Fruit fly (Drosophila melanogaster) whole organism, embryonic: ENCODE results near the gene CG33932.

ENCODE experiments used
- Atf-2 ChIP-seq: fragments of 200-800 bp; sonication (Bioruptor generic); optimal IDR thresholded peaks from 2 replicates; lab custom pipeline; 2016; ENCODE audit warnings: missing biosample characterization, missing genetic modification characterization
- Awh ChIP-seq: fragments of 200-800 bp; sonication (Bioruptor generic); IDR thresholded peaks from 2 replicates; pipeline ENCODE4, ENCODE4 v1.3.6; 2022; ENCODE audit warnings: missing biosample characterization, missing genetic modification characterization
- Bgb ChIP-seq: fragments of 200-800 bp; sonication (Bioruptor generic); IDR thresholded peaks from 2 replicates; pipeline ENCODE4 v1.3.6; 2022; ENCODE audit warnings: missing biosample characterization, missing genetic modification characterization; ENCODE audit not compliant: partially characterized antibody
- Blimp-1 ChIP-seq: fragments of 200-800 bp; sonication (Bioruptor generic); optimal IDR thresholded peaks from 3 replicates; lab custom pipeline; 2018; ENCODE audit warnings: missing biosample characterization, missing genetic modification characterization, mild to moderate bottlenecking, moderate library complexity, missing genetic modification reagents
- CG1024 ChIP-seq: fragments of 200-800 bp; sonication (Bioruptor generic); IDR thresholded peaks from 2 replicates; pipeline ENCODE4 v1.3.6; 2022; ENCODE audit warnings: missing biosample characterization, missing genetic modification characterization
- CG10321 ChIP-seq: fragments of 200-800 bp; sonication (Bioruptor generic); IDR thresholded peaks from 2 replicates; pipeline ENCODE4 v1.3.6; 2022; ENCODE audit warnings: missing biosample characterization, missing genetic modification characterization
- CG10565 ChIP-seq: fragments of 200-800 bp; sonication (Bioruptor generic); optimal IDR thresholded peaks from 3 replicates; lab custom pipeline; 2016; ENCODE audit warnings: missing biosample characterization, mild to moderate bottlenecking, missing genetic modification characterization
- CG11398 ChIP-seq: fragments of 200-800 bp; sonication (Bioruptor generic); optimal IDR thresholded peaks from 2 replicates; lab custom pipeline; 2016; ENCODE audit warnings: missing biosample characterization, missing genetic modification characterization
- CG11456 ChIP-seq: fragments of 200-800 bp; sonication (Bioruptor generic); IDR thresholded peaks from 3 replicates; pipeline ENCODE4 v1.3.6; 2022; ENCODE audit warnings: missing biosample characterization, missing genetic modification characterization
- CG13296 ChIP-seq: fragments of 200-800 bp; sonication (Bioruptor generic); optimal IDR thresholded peaks from 3 replicates; lab custom pipeline; 2018; ENCODE audit warnings: missing biosample characterization, mild to moderate bottlenecking, missing genetic modification characterization
- CG13424 ChIP-seq: fragments of 200-800 bp; sonication (Bioruptor generic); optimal IDR thresholded peaks from 2 replicates; lab custom pipeline; 2019; ENCODE audit warnings: missing biosample characterization, mild to moderate bottlenecking, missing genetic modification characterization, moderate library complexity
- CG13775 ChIP-seq: fragments of 200-800 bp; sonication (Bioruptor generic); optimal IDR thresholded peaks from 3 replicates; lab custom pipeline; 2017; ENCODE audit warnings: missing biosample characterization, mild to moderate bottlenecking, missing genetic modification characterization
- CG16863 ChIP-seq: fragments of 200-800 bp; sonication (Bioruptor generic); optimal IDR thresholded peaks from 3 replicates; lab custom pipeline; 2016; ENCODE audit warnings: missing biosample characterization, missing genetic modification characterization
- CG17361 ChIP-seq: fragments of 200-800 bp; sonication (Bioruptor generic); IDR thresholded peaks from 3 replicates; pipeline ENCODE4 v1.3.6; 2022; ENCODE audit warnings: missing biosample characterization, missing genetic modification characterization
- CG1792 ChIP-seq: fragments of 200-800 bp; sonication (Bioruptor generic); optimal IDR thresholded peaks from 2 replicates; lab custom pipeline; 2016; ENCODE audit warnings: missing biosample characterization, missing genetic modification characterization
- CG3847 ChIP-seq: fragments of 200-800 bp; sonication (Bioruptor generic); IDR thresholded peaks from 2 replicates; pipeline ENCODE4 v1.3.6; 2022; ENCODE audit warnings: missing biosample characterization, missing genetic modification characterization
- CG4854 ChIP-seq: fragments of 200-800 bp; sonication (Bioruptor generic); optimal IDR thresholded peaks from 2 replicates; lab custom pipeline; 2016; ENCODE audit warnings: missing biosample characterization, missing genetic modification characterization, inconsistent platforms
- CG6813 ChIP-seq: fragments of 200-800 bp; sonication (Bioruptor generic); optimal IDR thresholded peaks from 2 replicates; lab custom pipeline; 2017; ENCODE audit warnings: missing biosample characterization, missing genetic modification characterization, mild to moderate bottlenecking, moderate library complexity, missing genetic modification reagents
- CG8765 ChIP-seq: fragments of 200-800 bp; sonication (Bioruptor generic); IDR thresholded peaks from 2 replicates; pipeline ENCODE4 v1.3.6; 2022; ENCODE audit warnings: missing biosample characterization, missing genetic modification characterization
- Camta ChIP-seq: fragments of 200-800 bp; sonication (Bioruptor generic); optimal IDR thresholded peaks from 2 replicates; lab custom pipeline; 2016; ENCODE audit warnings: missing biosample characterization, missing genetic modification characterization
- Deaf1 ChIP-seq: fragments of 200-800 bp; optimal IDR thresholded peaks from 3 replicates; lab custom pipeline; 2019; ENCODE audit warnings: missing biosample characterization, mild to moderate bottlenecking, missing genetic modification characterization, moderate library complexity
- Dp ChIP-seq: fragments of 200-800 bp; sonication (Bioruptor generic); optimal IDR thresholded peaks from 2 replicates; lab custom pipeline; 2018; ENCODE audit warnings: missing biosample characterization, mild to moderate bottlenecking, missing genetic modification characterization, moderate library complexity
- H15 ChIP-seq: fragments of 200-800 bp; sonication (Bioruptor generic); IDR thresholded peaks from 3 replicates; pipeline ENCODE4 v1.3.6; 2022; ENCODE audit warnings: missing biosample characterization, missing genetic modification characterization
- HLH4C ChIP-seq: fragments of 200-800 bp; sonication (Bioruptor generic); IDR thresholded peaks from 3 replicates; pipeline ENCODE4 v1.3.6; 2022; ENCODE audit warnings: missing biosample characterization, missing genetic modification characterization; ENCODE audit not compliant: partially characterized antibody
- MBD-R2 ChIP-seq: fragments of 200-800 bp; sonication (Bioruptor generic); IDR thresholded peaks from 2 replicates; pipeline ENCODE4 v1.3.6; 2022; ENCODE audit warnings: missing biosample characterization, missing genetic modification characterization
- MESR4 ChIP-seq: fragments of 200-800 bp; sonication (Bioruptor generic); optimal IDR thresholded peaks from 2 replicates; lab custom pipeline; 2018; ENCODE audit warnings: missing biosample characterization, mild to moderate bottlenecking, missing genetic modification characterization, moderate library complexity
- Mad ChIP-seq: fragments of 200-800 bp; sonication (Bioruptor generic); optimal IDR thresholded peaks from 2 replicates; lab custom pipeline; 2016; ENCODE audit warnings: missing biosample characterization, missing genetic modification characterization
- Med ChIP-seq: fragments of 200-800 bp; sonication (Bioruptor generic); peaks from one replicate; lab custom pipeline; 2016; ENCODE audit warnings: missing biosample characterization, missing genetic modification characterization, mild to moderate bottlenecking, inconsistent platforms, moderate library complexity
- NFAT ChIP-seq: fragments of 200-800 bp; sonication (Bioruptor generic); IDR thresholded peaks from 2 replicates; pipeline ENCODE4 v1.3.6; 2022; ENCODE audit warnings: missing biosample characterization, missing genetic modification characterization
- Poxn ChIP-seq: fragments of 200-800 bp; sonication (Bioruptor generic); IDR thresholded peaks from 2 replicates; pipeline ENCODE4 v1.3.6; 2022; ENCODE audit warnings: missing biosample characterization, missing genetic modification characterization
- dmrt99B ChIP-seq: fragments of 200-800 bp; sonication (Bioruptor generic); optimal IDR thresholded peaks from 2 replicates; lab custom pipeline; 2018; ENCODE audit warnings: missing biosample characterization, mild to moderate bottlenecking, missing genetic modification characterization, moderate library complexity
- gsb-n ChIP-seq: fragments of 200-800 bp; sonication (Bioruptor generic); optimal IDR thresholded peaks from 3 replicates; lab custom pipeline; 2018; ENCODE audit warnings: missing biosample characterization, mild to moderate bottlenecking, missing genetic modification characterization
- hkb ChIP-seq, 2 experiments: fragments of 200-800 bp in 1 of 2; fragments of >200 bp in 1 of 2; sonication (Bioruptor generic) in 1 of 2; IDR thresholded peaks in 1 of 2; optimal IDR thresholded peaks in 1 of 2; 2 replicates each; pipeline versions ENCODE4 v1.3.6 to Lab custom; 2017 to 2022; ENCODE audit warnings: missing biosample characterization in 1 of 2, missing genetic modification characterization in 1 of 2
- ken ChIP-seq: fragments of 200-800 bp; sonication (Bioruptor generic); IDR thresholded peaks from 3 replicates; pipeline ENCODE4 v1.3.6; 2022; ENCODE audit warnings: missing biosample characterization, missing genetic modification characterization
- klu ChIP-seq: fragments of 200-800 bp; sonication (Bioruptor generic); IDR thresholded peaks from 2 replicates; pipeline ENCODE4 v1.3.6; 2022; ENCODE audit warnings: missing biosample characterization, missing genetic modification characterization
- maf-S ChIP-seq: fragments of 200-800 bp; sonication (Bioruptor generic); optimal IDR thresholded peaks from 2 replicates; lab custom pipeline; 2016; ENCODE audit warnings: missing biosample characterization, missing genetic modification characterization
- p53 ChIP-seq: fragments of 200-800 bp; sonication (Bioruptor generic); optimal IDR thresholded peaks from 2 replicates; lab custom pipeline; 2016; ENCODE audit warnings: missing biosample characterization, missing genetic modification characterization
- pho ChIP-seq: fragments of 200-800 bp; sonication (Bioruptor generic); optimal IDR thresholded peaks from 2 replicates; lab custom pipeline; 2016; ENCODE audit warnings: missing biosample characterization, missing genetic modification characterization
- row ChIP-seq: fragments of 200-800 bp; sonication (Bioruptor generic); IDR thresholded peaks from 3 replicates; pipeline ENCODE4 v1.3.6; 2022; ENCODE audit warnings: missing biosample characterization, missing genetic modification characterization
- slp2 ChIP-seq: fragments of 200-800 bp; sonication (Bioruptor generic); optimal IDR thresholded peaks from 2 replicates; lab custom pipeline; 2016; ENCODE audit warnings: missing biosample characterization, missing genetic modification characterization
- zf30C ChIP-seq: fragments of 200-800 bp; sonication (Bioruptor generic); optimal IDR thresholded peaks from 3 replicates; lab custom pipeline; 2018; ENCODE audit warnings: missing biosample characterization, mild to moderate bottlenecking, missing genetic modification characterization

The CG33932 gene

DNA sequence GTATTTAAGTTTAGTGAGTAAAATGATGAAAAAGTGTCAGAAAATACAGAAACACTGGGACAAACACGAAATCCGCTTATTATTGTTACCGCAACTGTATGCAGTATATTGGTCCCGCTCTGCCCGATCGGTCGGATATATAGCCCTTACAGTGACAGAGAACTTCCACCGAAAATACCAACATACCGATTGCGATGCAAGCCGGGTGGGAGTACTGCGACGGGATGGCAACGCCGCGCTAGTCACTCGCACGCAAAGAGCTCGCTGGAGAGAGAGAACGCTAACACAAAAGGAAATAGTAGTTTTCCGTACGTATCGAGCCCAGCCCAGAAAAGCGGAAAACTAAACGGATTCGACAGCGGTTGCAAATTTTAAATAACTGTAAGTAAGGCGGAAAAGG lies 47.4 kb upstream of the CG33932 start, which contains the start of gene Cdc42 (continued):
- TF ChIP-seq CG17361 (no peak), Atf-2 (GFP tag; lab: Kevin White, UChicago) (no peak), Bgb (GFP tag; lab: Robert Waterston, UW) (0 out of 2 replicates have a peak, but pooled peaks have one; percentile 6), Poxn (no peak), Mad (GFP tag; lab: Kevin White, UChicago) (no peak), CG3847 (GFP tag; lab: Robert Waterston, UW) (0 out of 2 replicates have a peak, but pooled peaks have one; percentile 17), zf30C (GFP tag; lab: Kevin White, UChicago) (no peak), CG10321 (peak; percentile 46; the same call in 1 of the 2 replicates), Awh (no peak), klu (GFP tag; lab: Robert Waterston, UW) (no peak), CG4854 (no peak), p53 (GFP tag; lab: Kevin White, UChicago) (no peak), MBD-R2 (GFP tag; lab: Robert Waterston, UW) (peak; percentile 51), CG1792 (GFP tag; lab: Kevin White, UChicago) (no peak), CG1024 (GFP tag; lab: Robert Waterston, UW) (peak; percentile 30; the same call in 1 of the 2 replicates), CG8765 (GFP tag; lab: Robert Waterston, UW) (no peak), MESR4 (GFP tag; lab: Kevin White, UChicago) (peak; percentile 48), Dp (GFP tag; lab: Kevin White, UChicago) (peak; percentile 4), HLH4C (0 out of 3 replicates have a peak, but pooled peaks have one; percentile 34), gsb-n (tag; lab: Kevin White, UChicago) (no peak), ken (no peak), CG13775 (no peak), dmrt99B (tag; lab: Kevin White, UChicago) (no peak), CG13424 (tag; lab: Kevin White, UChicago) (no peak), Deaf1 (tag; lab: Kevin White, UChicago) (no peak), Blimp-1 (GFP tag; lab: Kevin White, UChicago) (no peak), CG11398 (GFP tag; lab: Kevin White, UChicago) (no peak), hkb (optimal IDR thresholded peaks at IDR 0.05; lab: Kevin White, UChicago) (no peak), hkb (GFP tag; IDR thresholded peaks at IDR 0.05; lab: Robert Waterston, UW) (no peak), NFAT (GFP tag; lab: Robert Waterston, UW) (0 out of 2 replicates have a peak, but pooled peaks have one; percentile 16), pho (GFP tag; lab: Kevin White, UChicago) (no peak), CG6813 (GFP tag; lab: Kevin White, UChicago) (no peak), Med (peak; percentile 87), CG11456 (GFP tag; lab: Robert Waterston, UW) (peak; percentile 20; the same call in 1 of the 3 replicates), CG13296 (GFP tag; lab: Kevin White, UChicago) (no peak), row (GFP tag; lab: Robert Waterston, UW) (peak; percentile 69), CG16863 (GFP tag; lab: Kevin White, UChicago) (no peak), Camta (GFP tag; lab: Kevin White, UChicago) (no peak), H15 (no peak), slp2 (GFP tag; lab: Kevin White, UChicago) (no peak), maf-S (GFP tag; lab: Kevin White, UChicago) (no peak), CG10565 (GFP tag; lab: Kevin White, UChicago) (no peak)
